Worm (Caenorhabditis elegans) whole organism, L4 larva: ENCODE measurements around the gene C14F11.7.

Experiments
- D1046.2 ChIP-seq: fragments of 200-800 bp; sonication (Bioruptor generic); IDR thresholded peaks from 2 replicates; pipeline ENCODE4 v1.3.6; 2022; ENCODE audit warnings: missing genetic modification characterization, missing compliant biosample characterization
- T26A8.4 ChIP-seq: fragments of 200-800 bp; sonication (Bioruptor generic); IDR thresholded peaks from 2 replicates; pipeline ENCODE4 v1.3.6; 2022; ENCODE audit warnings: missing genetic modification characterization, missing compliant biosample characterization
- Y105C5A.15 ChIP-seq: fragments of 200-800 bp; sonication (Bioruptor generic); IDR thresholded peaks from 2 replicates; pipeline ENCODE4 v1.3.6; 2022; ENCODE audit warnings: missing genetic modification characterization, missing compliant biosample characterization
- Y75B8A.6 ChIP-seq: fragments of 200-800 bp; sonication (Bioruptor generic); IDR thresholded peaks from 2 replicates; pipeline ENCODE4 v1.3.6; 2022; ENCODE audit warnings: missing genetic modification reagents, missing genetic modification characterization, missing compliant biosample characterization
- ZK546.5 ChIP-seq, 2 experiments: sonication (generic microtip); optimal IDR thresholded peaks; 2 replicates each; lab custom pipeline; 2017; ENCODE audit warnings: missing biosample characterization in 2 of 2, missing genetic modification characterization in 2 of 2
- aly-2 ChIP-seq: sonication (generic microtip); optimal IDR thresholded peaks from 2 replicates; lab custom pipeline; 2018; ENCODE audit warnings: missing biosample characterization, missing genetic modification characterization
- ama-1 ChIP-seq: fragments of 150-350 bp; optimal IDR thresholded peaks from 2 replicates; lab custom pipeline; 2014; ENCODE audit warnings: inconsistent platforms, mixed read lengths
- arid-1 ChIP-seq: fragments of 200-800 bp; sonication (Bioruptor generic); conservative IDR thresholded peaks from 2 replicates; pipeline ENCODE4 v1.3.6; 2022; ENCODE audit warnings: missing genetic modification reagents, missing genetic modification characterization, missing compliant biosample characterization
- ceh-20 ChIP-seq: fragments of 200-800 bp; sonication (Bioruptor generic); IDR thresholded peaks from 2 replicates; pipeline ENCODE4 v1.3.6; 2022; ENCODE audit warnings: missing genetic modification reagents, missing genetic modification characterization, missing compliant biosample characterization
- ceh-44 ChIP-seq: fragments of 200-800 bp; sonication (Bioruptor generic); IDR thresholded peaks from 2 replicates; pipeline ENCODE4 v1.3.6; 2022; ENCODE audit warnings: missing genetic modification reagents, missing genetic modification characterization, missing compliant biosample characterization
- daf-16 ChIP-seq, 3 experiments: sonication (generic microtip); optimal IDR thresholded peaks; 2 replicates each; lab custom pipeline; 2016 to 2017; ENCODE audit warnings: missing genetic modification characterization in 3 of 3, missing genetic modification reagents in 3 of 3, mild to moderate bottlenecking in 2 of 3, missing compliant biosample characterization in 2 of 3, missing biosample characterization in 1 of 3, moderate library complexity in 1 of 3
- dmd-6 ChIP-seq: fragments of 200-800 bp; sonication (Bioruptor generic); IDR thresholded peaks from 2 replicates; pipeline ENCODE4 v1.3.6; 2022; ENCODE audit warnings: missing genetic modification reagents, missing genetic modification characterization, missing compliant biosample characterization
- dmd-8 ChIP-seq: fragments of 200-800 bp; sonication (Bioruptor generic); IDR thresholded peaks from 2 replicates; pipeline ENCODE4 v1.3.6; 2022; ENCODE audit warnings: missing genetic modification characterization, missing compliant biosample characterization
- dmd-9 ChIP-seq: fragments of 200-800 bp; sonication (Bioruptor generic); IDR thresholded peaks from 2 replicates; pipeline ENCODE4 v1.3.6; 2022; ENCODE audit warnings: missing genetic modification reagents, missing genetic modification characterization, missing compliant biosample characterization
- duxl-1 ChIP-seq: sonication (generic microtip); optimal IDR thresholded peaks from 2 replicates; lab custom pipeline; 2016; ENCODE audit warnings: mild to moderate bottlenecking, missing genetic modification characterization, moderate library complexity, missing compliant biosample characterization; ENCODE audit not compliant: poor library complexity
- egl-27 ChIP-seq: sonication (generic microtip); optimal IDR thresholded peaks from 3 replicates; lab custom pipeline; 2017; ENCODE audit warnings: missing biosample characterization, missing genetic modification reagents, missing genetic modification characterization
- egl-43 ChIP-seq: fragments of 200-800 bp; sonication (Bioruptor generic); IDR thresholded peaks from 2 replicates; pipeline ENCODE4 v1.3.6; 2022; ENCODE audit warnings: missing genetic modification reagents, missing genetic modification characterization, missing compliant biosample characterization
- fos-1 ChIP-seq: fragments of 150-350 bp; optimal IDR thresholded peaks from 2 replicates; lab custom pipeline; 2014; ENCODE audit warnings: missing biosample characterization, missing genetic modification characterization
- hlh-11 ChIP-seq: fragments of 200-800 bp; sonication (Bioruptor generic); optimal IDR thresholded peaks from 2 replicates; lab custom pipeline; 2018; ENCODE audit warnings: mild to moderate bottlenecking, missing genetic modification characterization, missing compliant biosample characterization
- hmg-1.1 ChIP-seq: fragments of 200-800 bp; sonication (Bioruptor generic); IDR thresholded peaks from 2 replicates; pipeline ENCODE4 v1.3.6; 2022; ENCODE audit warnings: missing genetic modification reagents, missing genetic modification characterization, missing compliant biosample characterization
- lim-7 ChIP-seq: fragments of 200-800 bp; sonication (Bioruptor generic); IDR thresholded peaks from 2 replicates; pipeline ENCODE4 v1.3.6; 2022; ENCODE audit warnings: missing genetic modification characterization, missing compliant biosample characterization
- lin-15B ChIP-seq: fragments of 150-350 bp; sonication (generic microtip); optimal IDR thresholded peaks from 3 replicates; lab custom pipeline; 2014; ENCODE audit warnings: missing biosample characterization, missing genetic modification characterization
- lin-38 ChIP-seq: fragments of 200-800 bp; sonication (Bioruptor generic); IDR thresholded peaks from 2 replicates; pipeline ENCODE4 v1.3.6; 2022; ENCODE audit warnings: missing genetic modification reagents, missing genetic modification characterization, missing compliant biosample characterization
- lin-39 ChIP-seq: fragments of 150-350 bp; optimal IDR thresholded peaks from 2 replicates; lab custom pipeline; 2014; ENCODE audit warnings: missing biosample characterization, missing genetic modification reagents, missing genetic modification characterization
- lir-3 ChIP-seq: sonication (generic microtip); optimal IDR thresholded peaks from 2 replicates; lab custom pipeline; 2016; ENCODE audit warnings: mild to moderate bottlenecking, missing genetic modification characterization, missing compliant biosample characterization
- lsy-2 ChIP-seq, 2 experiments: fragments of 150-350 bp in 1 of 2; sonication (generic microtip) in 1 of 2; optimal IDR thresholded peaks; 2 replicates each; lab custom pipeline; 2014 to 2017; ENCODE audit warnings: missing biosample characterization in 2 of 2, missing genetic modification characterization in 2 of 2
- madf-5 ChIP-seq, 2 experiments: fragments of 200-800 bp; sonication (Bioruptor generic); IDR thresholded peaks; 2 replicates each; pipeline ENCODE4 v1.3.6; 2022; ENCODE audit warnings: missing compliant biosample characterization in 2 of 2, missing genetic modification characterization in 2 of 2
- mdl-1 ChIP-seq, 2 experiments: fragments of 150-350 bp in 1 of 2; sonication (generic microtip) in 1 of 2; optimal IDR thresholded peaks; 2 replicates each; lab custom pipeline; 2014 to 2017; ENCODE audit warnings: missing biosample characterization in 2 of 2, missing genetic modification characterization in 2 of 2
- mxl-2 ChIP-seq: fragments of 200-800 bp; sonication (Bioruptor generic); conservative IDR thresholded peaks from 2 replicates; pipeline ENCODE4 v1.3.6; 2022; ENCODE audit warnings: missing genetic modification reagents, missing genetic modification characterization, missing compliant biosample characterization
- mxl-3 ChIP-seq: fragments of 200-800 bp; sonication (Bioruptor generic); optimal IDR thresholded peaks from 2 replicates; lab custom pipeline; 2018; ENCODE audit warnings: mild to moderate bottlenecking, missing genetic modification characterization, missing compliant biosample characterization
- nhr-10 ChIP-seq: fragments of 150-350 bp; optimal IDR thresholded peaks from 2 replicates; lab custom pipeline; 2014; ENCODE audit warnings: missing biosample characterization, missing genetic modification characterization
- nhr-102 ChIP-seq: sonication (generic microtip); optimal IDR thresholded peaks from 2 replicates; lab custom pipeline; 2016; ENCODE audit warnings: mild to moderate bottlenecking, missing genetic modification characterization, moderate library complexity, missing compliant biosample characterization
- nhr-28 ChIP-seq: fragments of 150-350 bp; optimal IDR thresholded peaks from 2 replicates; lab custom pipeline; 2014; ENCODE audit warnings: missing biosample characterization, missing genetic modification characterization
- nhr-41 ChIP-seq: fragments of 200-800 bp; sonication (Bioruptor generic); IDR thresholded peaks from 2 replicates; pipeline ENCODE4 v1.3.6; 2022; ENCODE audit warnings: missing genetic modification reagents, missing genetic modification characterization, missing compliant biosample characterization
- nhr-42 ChIP-seq: fragments of 200-800 bp; sonication (Bioruptor generic); IDR thresholded peaks from 2 replicates; pipeline ENCODE4 v1.3.6; 2022; ENCODE audit warnings: missing genetic modification characterization, missing compliant biosample characterization
- nhr-48 ChIP-seq: sonication (generic microtip); optimal IDR thresholded peaks from 2 replicates; lab custom pipeline; 2016; ENCODE audit warnings: mild to moderate bottlenecking, missing genetic modification characterization, missing compliant biosample characterization
- nhr-6 ChIP-seq: fragments of 150-350 bp; optimal IDR thresholded peaks from 2 replicates; lab custom pipeline; 2014; ENCODE audit warnings: missing biosample characterization, missing genetic modification characterization
- rbr-2 ChIP-seq: sonication (generic microtip); optimal IDR thresholded peaks from 2 replicates; lab custom pipeline; 2016; ENCODE audit warnings: missing genotype, missing genetic modification characterization, missing compliant biosample characterization
- set-16 ChIP-seq: fragments of 200-800 bp; sonication (Bioruptor generic); IDR thresholded peaks from 2 replicates; pipeline ENCODE4 v1.3.6; 2022; ENCODE audit warnings: missing genetic modification reagents, missing genetic modification characterization, missing compliant biosample characterization
- snpc-1.2 ChIP-seq: fragments of 200-800 bp; sonication (Bioruptor generic); IDR thresholded peaks from 2 replicates; pipeline ENCODE4 v1.3.6; 2022; ENCODE audit warnings: missing genetic modification reagents, missing genetic modification characterization, missing compliant biosample characterization
- spr-1 ChIP-seq: sonication (generic microtip); optimal IDR thresholded peaks from 2 replicates; lab custom pipeline; 2016; ENCODE audit warnings: mild to moderate bottlenecking, missing genetic modification characterization, missing compliant biosample characterization
- tag-97 ChIP-seq: fragments of 200-800 bp; sonication (Bioruptor generic); IDR thresholded peaks from 2 replicates; pipeline ENCODE4 v1.3.6; 2022; ENCODE audit warnings: missing genetic modification characterization, missing compliant biosample characterization
- zfp-2 ChIP-seq: sonication (generic microtip); optimal IDR thresholded peaks from 2 replicates; lab custom pipeline; 2016; ENCODE audit warnings: mild to moderate bottlenecking, missing genetic modification characterization, missing compliant biosample characterization
- zfp-3 ChIP-seq: fragments of 200-800 bp; sonication (Bioruptor generic); conservative IDR thresholded peaks from 2 replicates; pipeline ENCODE4 v1.3.6; 2022; ENCODE audit warnings: missing genetic modification reagents, missing genetic modification characterization, missing compliant biosample characterization
- zip-11 ChIP-seq: fragments of 200-800 bp; sonication (Bioruptor generic); IDR thresholded peaks from 2 replicates; pipeline ENCODE4 v1.3.6; 2022; ENCODE audit warnings: missing genetic modification characterization, missing compliant biosample characterization
- ztf-11 ChIP-seq: fragments of 150-350 bp; optimal IDR thresholded peaks from 2 replicates; lab custom pipeline; 2014; ENCODE audit warnings: missing biosample characterization, missing genetic modification characterization
- ztf-7 ChIP-seq: fragments of 150-350 bp; optimal IDR thresholded peaks from 2 replicates; lab custom pipeline; 2014; ENCODE audit warnings: missing biosample characterization, missing genetic modification characterization

The C14F11.7 gene

DNA sequence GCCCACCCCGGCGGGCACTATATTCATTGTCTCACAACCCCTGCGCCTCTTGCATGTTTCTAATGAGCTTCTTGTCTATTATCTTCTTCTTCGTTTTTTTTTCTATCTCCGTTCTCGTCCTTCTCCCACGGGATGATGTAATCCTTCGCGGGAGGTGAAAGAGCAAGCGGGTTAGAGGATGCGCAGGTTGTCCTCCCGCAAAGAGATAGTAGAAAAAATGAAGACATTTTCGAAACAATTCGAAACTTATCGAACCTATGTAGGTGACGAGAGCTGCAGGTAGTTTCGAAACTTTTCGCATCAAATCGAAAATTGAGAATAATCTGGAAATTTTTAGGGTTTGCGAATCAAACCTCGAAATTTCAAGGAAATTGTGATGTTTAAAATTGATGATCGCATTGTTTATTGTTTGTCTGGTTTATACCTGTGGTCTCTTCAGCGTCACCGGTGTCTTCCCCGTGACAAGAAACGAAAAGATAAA is 41.9 kb upstream of the C14F11.7 start (continued):
- TF ChIP-seq set-16 (GFP tag; lab: Robert Waterston, UW) (0 out of 2 replicates have a peak, but pooled peaks have one; percentile 8), lsy-2 (tag; optimal IDR thresholded peaks at IDR 0.05; lab: Kevin White, UChicago) (peak in 1 of 2 experiments; percentile 31), duxl-1 (tag; lab: Kevin White, UChicago) (no peak), nhr-42 (GFP tag; lab: Robert Waterston, UW) (no peak), ZK546.5 (tag; optimal IDR thresholded peaks at IDR 0.05; lab: Kevin White, UChicago) (no peak), spr-1 (tag; lab: Kevin White, UChicago) (no peak), hmg-1.1 (GFP tag; lab: Robert Waterston, UW) (0 out of 2 replicates have a peak, but pooled peaks have one; percentile 38), lin-38 (no peak), lim-7 (no peak), dmd-6 (GFP tag; lab: Robert Waterston, UW) (peak; percentile 69), zfp-2 (tag; lab: Kevin White, UChicago) (no peak), Y75B8A.6 (GFP tag; lab: Robert Waterston, UW) (no peak), nhr-28 (tag; lab: Kevin White, UChicago) (peak; percentile 72), egl-27 (tag; lab: Kevin White, UChicago) (no peak), egl-43 (GFP tag; lab: Robert Waterston, UW) (no peak), arid-1 (GFP tag; lab: Robert Waterston, UW) (no peak), Y105C5A.15 (GFP tag; lab: Robert Waterston, UW) (no peak), T26A8.4 (GFP tag; lab: Robert Waterston, UW) (no peak), mdl-1 (tag; optimal IDR thresholded peaks at IDR 0.05; lab: Kevin White, UChicago) (peak in 1 of 2 experiments; percentile 52), hlh-11 (tag; lab: Kevin White, UChicago) (peak; percentile 77), ceh-44 (GFP tag; lab: Robert Waterston, UW) (no peak), lin-39 (tag; lab: Kevin White, UChicago) (no peak), D1046.2 (GFP tag; lab: Robert Waterston, UW) (no peak), madf-5 (GFP tag; IDR thresholded peaks at IDR 0.05; lab: Robert Waterston, UW) (no peak), dmd-8 (GFP tag; lab: Robert Waterston, UW) (no peak), lir-3 (tag; lab: Kevin White, UChicago) (no peak), rbr-2 (peak; percentile 26), nhr-6 (tag; lab: Kevin White, UChicago) (no peak), zfp-3 (GFP tag; lab: Robert Waterston, UW) (no peak), ama-1 (lab: Kevin White, UChicago) (no peak), mxl-2 (no peak), nhr-41 (GFP tag; lab: Robert Waterston, UW) (peak; percentile 41; the same call in 1 of the 2 replicates), nhr-48 (peak; percentile 65), mxl-3 (peak; percentile 8), nhr-10 (tag; lab: Kevin White, UChicago) (peak; percentile 61), lin-15B (tag; lab: Kevin White, UChicago) (no peak), ztf-11 (tag; lab: Kevin White, UChicago) (no peak), nhr-102 (no peak), zip-11 (no peak), dmd-9 (GFP tag; lab: Robert Waterston, UW) (no peak), ceh-20 (0 out of 2 replicates have a peak, but pooled peaks have one; percentile 23), tag-97 (no peak), ztf-7 (tag; lab: Kevin White, UChicago) (peak; percentile 81), daf-16 (GFP tag; optimal IDR thresholded peaks at IDR 0.05; lab: Kevin White, UChicago) (no peak), daf-16 (tag; optimal IDR thresholded peaks at IDR 0.05; lab: Kevin White, UChicago) (peak; percentile 84), snpc-1.2 (GFP tag; lab: Robert Waterston, UW) (no peak), fos-1 (tag; lab: Kevin White, UChicago) (no peak), aly-2 (tag; lab: Kevin White, UChicago) (no peak)
- TF ChIP-seq, all 104 proteins: peak for 24
